Worm (Caenorhabditis elegans) whole organism, L4 larva: ENCODE results near the gene cgt-3.

ENCODE experiments used
- D1046.2 ChIP-seq: fragments of 200-800 bp; sonication (Bioruptor generic); IDR thresholded peaks from 2 replicates; pipeline ENCODE4 v1.3.6; 2022; ENCODE audit warnings: missing genetic modification characterization, missing compliant biosample characterization
- F10B5.3 ChIP-seq: sonication (generic microtip); optimal IDR thresholded peaks from 2 replicates; lab custom pipeline; 2016; ENCODE audit warnings: mild to moderate bottlenecking, missing genetic modification characterization, missing compliant biosample characterization
- F26F4.8 ChIP-seq: fragments of 200-800 bp; sonication (Bioruptor generic); conservative IDR thresholded peaks from 2 replicates; pipeline ENCODE4 v1.3.6; 2022; ENCODE audit warnings: missing genetic modification characterization, missing compliant biosample characterization
- F37D6.2 ChIP-seq: sonication (generic microtip); optimal IDR thresholded peaks from 2 replicates; lab custom pipeline; 2016; ENCODE audit warnings: mild to moderate bottlenecking, missing genetic modification characterization, missing compliant biosample characterization
- F49E8.2 ChIP-seq: sonication (generic microtip); optimal IDR thresholded peaks from 2 replicates; lab custom pipeline; 2016; ENCODE audit warnings: missing compliant biosample characterization, mild to moderate bottlenecking, missing genetic modification characterization, borderline replicate concordance
- R02D3.7 ChIP-seq: fragments of 150-350 bp; sonication (generic microtip); optimal IDR thresholded peaks from 3 replicates; lab custom pipeline; 2014; ENCODE audit warnings: missing biosample characterization, missing genetic modification characterization
- aha-1 ChIP-seq: fragments of 150-350 bp; peaks from one replicate; lab custom pipeline; 2014; ENCODE audit warnings: missing biosample characterization, missing genetic modification characterization
- ama-1 ChIP-seq: fragments of 150-350 bp; optimal IDR thresholded peaks from 2 replicates; lab custom pipeline; 2014; ENCODE audit warnings: inconsistent platforms, mixed read lengths
- attf-4 ChIP-seq: sonication (generic microtip); optimal IDR thresholded peaks from 3 replicates; lab custom pipeline; 2017; ENCODE audit warnings: missing biosample characterization, missing genetic modification characterization
- daf-16 ChIP-seq, 3 experiments: sonication (generic microtip); optimal IDR thresholded peaks; 2 replicates each; lab custom pipeline; 2016 to 2017; ENCODE audit warnings: missing genetic modification characterization in 3 of 3, missing genetic modification reagents in 3 of 3, mild to moderate bottlenecking in 2 of 3, missing compliant biosample characterization in 2 of 3, missing biosample characterization in 1 of 3, moderate library complexity in 1 of 3
- dpl-1 ChIP-seq: fragments of 150-350 bp; optimal IDR thresholded peaks from 2 replicates; lab custom pipeline; 2014; ENCODE audit warnings: missing biosample characterization, missing genetic modification reagents, missing genetic modification characterization
- dve-1 ChIP-seq: sonication (generic microtip); optimal IDR thresholded peaks from 2 replicates; lab custom pipeline; 2017; ENCODE audit warnings: antibody characterized with exemption, mild to moderate bottlenecking, missing genetic modification characterization, missing compliant biosample characterization; ENCODE audit not compliant: insufficient read depth
- egl-43 ChIP-seq: fragments of 200-800 bp; sonication (Bioruptor generic); IDR thresholded peaks from 2 replicates; pipeline ENCODE4 v1.3.6; 2022; ENCODE audit warnings: missing genetic modification reagents, missing genetic modification characterization, missing compliant biosample characterization
- fos-1 ChIP-seq: fragments of 150-350 bp; optimal IDR thresholded peaks from 2 replicates; lab custom pipeline; 2014; ENCODE audit warnings: missing biosample characterization, missing genetic modification characterization
- gei-8 ChIP-seq: fragments of 200-800 bp; sonication (Bioruptor generic); optimal IDR thresholded peaks from 2 replicates; lab custom pipeline; 2018; ENCODE audit warnings: mild to moderate bottlenecking, missing genetic modification characterization, missing compliant biosample characterization
- hif-1 ChIP-seq, 2 experiments: sonication (generic microtip); optimal IDR thresholded peaks; 2 replicates each; lab custom pipeline; 2016 to 2017; ENCODE audit warnings: missing compliant biosample characterization in 2 of 2, missing genetic modification characterization in 2 of 2, missing genetic modification reagents in 2 of 2, missing genotype in 2 of 2, mild to moderate bottlenecking in 1 of 2
- hlh-11 ChIP-seq: fragments of 200-800 bp; sonication (Bioruptor generic); optimal IDR thresholded peaks from 2 replicates; lab custom pipeline; 2018; ENCODE audit warnings: mild to moderate bottlenecking, missing genetic modification characterization, missing compliant biosample characterization
- hlh-30 ChIP-seq: sonication (generic microtip); optimal IDR thresholded peaks from 2 replicates; lab custom pipeline; 2017; ENCODE audit warnings: antibody characterized with exemption, mild to moderate bottlenecking, missing genetic modification characterization, missing compliant biosample characterization; ENCODE audit not compliant: insufficient read depth
- jun-1 ChIP-seq: fragments of 150-350 bp; optimal IDR thresholded peaks from 2 replicates; lab custom pipeline; 2014; ENCODE audit warnings: missing biosample characterization, missing genetic modification reagents, missing genetic modification characterization
- lin-1 ChIP-seq: fragments of 200-800 bp; sonication (Bioruptor generic); IDR thresholded peaks from 2 replicates; pipeline ENCODE4 v1.3.6; 2022; ENCODE audit warnings: missing genetic modification reagents, missing genetic modification characterization, missing compliant biosample characterization
- lin-29 ChIP-seq: fragments of 200-800 bp; sonication (Bioruptor generic); IDR thresholded peaks from 2 replicates; pipeline ENCODE4 v1.3.6; 2022; ENCODE audit warnings: missing genetic modification reagents, missing genetic modification characterization, missing compliant biosample characterization
- lin-38 ChIP-seq: fragments of 200-800 bp; sonication (Bioruptor generic); IDR thresholded peaks from 2 replicates; pipeline ENCODE4 v1.3.6; 2022; ENCODE audit warnings: missing genetic modification reagents, missing genetic modification characterization, missing compliant biosample characterization
- lir-3 ChIP-seq: sonication (generic microtip); optimal IDR thresholded peaks from 2 replicates; lab custom pipeline; 2016; ENCODE audit warnings: mild to moderate bottlenecking, missing genetic modification characterization, missing compliant biosample characterization
- lsy-2 ChIP-seq, 2 experiments: fragments of 150-350 bp in 1 of 2; sonication (generic microtip) in 1 of 2; optimal IDR thresholded peaks; 2 replicates each; lab custom pipeline; 2014 to 2017; ENCODE audit warnings: missing biosample characterization in 2 of 2, missing genetic modification characterization in 2 of 2
- mep-1 ChIP-seq: fragments of 150-350 bp; sonication (generic microtip); optimal IDR thresholded peaks from 3 replicates; lab custom pipeline; 2014; ENCODE audit warnings: missing biosample characterization, missing genetic modification characterization
- mes-2 ChIP-seq: sonication (generic microtip); optimal IDR thresholded peaks from 2 replicates; lab custom pipeline; 2016; ENCODE audit warnings: missing genotype, mild to moderate bottlenecking, missing genetic modification characterization, missing compliant biosample characterization; ENCODE audit not compliant: poor library complexity, severe bottlenecking
- mxl-3 ChIP-seq: fragments of 200-800 bp; sonication (Bioruptor generic); optimal IDR thresholded peaks from 2 replicates; lab custom pipeline; 2018; ENCODE audit warnings: mild to moderate bottlenecking, missing genetic modification characterization, missing compliant biosample characterization
- nhr-102 ChIP-seq: sonication (generic microtip); optimal IDR thresholded peaks from 2 replicates; lab custom pipeline; 2016; ENCODE audit warnings: mild to moderate bottlenecking, missing genetic modification characterization, moderate library complexity, missing compliant biosample characterization
- nhr-11 ChIP-seq: fragments of 150-350 bp; optimal IDR thresholded peaks from 2 replicates; lab custom pipeline; 2014; ENCODE audit warnings: missing biosample characterization, missing genetic modification characterization
- nhr-237 ChIP-seq: sonication (generic microtip); optimal IDR thresholded peaks from 2 replicates; lab custom pipeline; 2017; ENCODE audit warnings: missing biosample characterization, missing genetic modification characterization
- nhr-28 ChIP-seq: fragments of 150-350 bp; optimal IDR thresholded peaks from 2 replicates; lab custom pipeline; 2014; ENCODE audit warnings: missing biosample characterization, missing genetic modification characterization
- nhr-48 ChIP-seq: sonication (generic microtip); optimal IDR thresholded peaks from 2 replicates; lab custom pipeline; 2016; ENCODE audit warnings: mild to moderate bottlenecking, missing genetic modification characterization, missing compliant biosample characterization
- nhr-6 ChIP-seq: fragments of 150-350 bp; optimal IDR thresholded peaks from 2 replicates; lab custom pipeline; 2014; ENCODE audit warnings: missing biosample characterization, missing genetic modification characterization
- nhr-76 ChIP-seq: fragments of 150-350 bp; optimal IDR thresholded peaks from 2 replicates; lab custom pipeline; 2014; ENCODE audit warnings: missing biosample characterization, missing genetic modification characterization
- nhr-77 ChIP-seq: fragments of 150-350 bp; optimal IDR thresholded peaks from 2 replicates; lab custom pipeline; 2014; ENCODE audit warnings: missing biosample characterization, missing genetic modification characterization
- php-3 ChIP-seq: fragments of 200-800 bp; sonication (Bioruptor generic); IDR thresholded peaks from 2 replicates; pipeline ENCODE4 v1.3.6; 2022; ENCODE audit warnings: missing genetic modification reagents, missing genetic modification characterization, missing compliant biosample characterization
- pqm-1 ChIP-seq: sonication (generic microtip); optimal IDR thresholded peaks from 2 replicates; lab custom pipeline; 2017; ENCODE audit warnings: missing biosample characterization, missing genetic modification characterization
- skn-1 ChIP-seq: fragments of 150-350 bp; optimal IDR thresholded peaks from 2 replicates; lab custom pipeline; 2014; ENCODE audit warnings: missing biosample characterization, missing genetic modification characterization
- tag-97 ChIP-seq: fragments of 200-800 bp; sonication (Bioruptor generic); IDR thresholded peaks from 2 replicates; pipeline ENCODE4 v1.3.6; 2022; ENCODE audit warnings: missing genetic modification characterization, missing compliant biosample characterization
- tra-1 ChIP-seq: fragments of 200-800 bp; sonication (Bioruptor generic); IDR thresholded peaks from 2 replicates; pipeline ENCODE4 v1.3.6; 2022; ENCODE audit warnings: missing genetic modification reagents, missing genetic modification characterization, missing compliant biosample characterization
- unc-62 ChIP-seq, 3 experiments: fragments of 150-350 bp in 1 of 3; sonication (generic microtip); optimal IDR thresholded peaks in 2 of 3; peaks in 1 of 3; 1 replicate in 1 of 3; 2 replicates in 2 of 3; lab custom pipeline; 2014 to 2017; ENCODE audit warnings: missing biosample characterization in 3 of 3, missing genetic modification characterization in 3 of 3, missing genetic modification reagents in 3 of 3, missing genotype in 1 of 3
- vab-7 ChIP-seq: fragments of 200-800 bp; sonication (Bioruptor generic); IDR thresholded peaks from 2 replicates; pipeline ENCODE4 v1.3.6; 2022; ENCODE audit warnings: missing genetic modification reagents, missing genetic modification characterization, missing compliant biosample characterization
- zag-1 ChIP-seq: fragments of 150-350 bp; optimal IDR thresholded peaks from 2 replicates; lab custom pipeline; 2014; ENCODE audit warnings: missing biosample characterization, missing genetic modification characterization

cgt-3 gene

DNA sequence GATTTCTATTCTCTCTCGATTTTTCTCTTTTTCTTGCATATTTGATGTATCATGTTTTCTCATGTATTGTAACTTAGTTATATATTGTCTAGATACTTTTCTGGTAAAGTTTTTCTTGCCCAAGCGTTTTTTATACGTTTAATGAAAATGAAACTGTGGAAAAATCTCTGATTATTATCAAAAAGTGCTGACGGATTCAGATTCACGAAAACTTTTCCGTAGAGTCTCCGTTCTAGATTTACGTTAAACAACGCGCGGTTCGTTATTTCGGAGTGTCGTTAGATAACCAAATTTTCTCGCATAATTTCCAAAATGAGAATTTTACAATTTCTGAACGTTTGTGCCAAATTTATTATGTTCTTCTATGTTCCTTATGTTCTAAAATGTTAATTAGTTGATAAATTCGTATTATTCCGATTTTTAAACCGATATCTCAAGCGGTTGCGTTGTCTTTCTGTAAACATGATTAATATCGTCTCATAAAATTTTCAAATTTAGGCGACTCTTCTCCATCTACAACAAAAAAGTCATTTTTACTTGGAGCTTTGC is 7.1 kb downstream of the cgt-3 start, which contains the start of gene ptp-2 (continued):
- TF ChIP-seq php-3 (GFP tag; lab: Robert Waterston, UW) (no peak), gei-8 (GFP tag; lab: Kevin White, UChicago) (no peak), R02D3.7 (tag; lab: Kevin White, UChicago) (peak; percentile 25), dve-1 (peak; percentile 11), attf-4 (tag; lab: Kevin White, UChicago) (no peak), nhr-11 (tag; lab: Kevin White, UChicago) (no peak), lin-29 (no peak), F49E8.2 (tag; lab: Kevin White, UChicago) (no peak), daf-16 (GFP tag; optimal IDR thresholded peaks at IDR 0.05; lab: Kevin White, UChicago) (no peak), daf-16 (tag; optimal IDR thresholded peaks at IDR 0.05; lab: Kevin White, UChicago) (peak; percentile 1), vab-7 (no peak), lir-3 (no peak)

DNA sequence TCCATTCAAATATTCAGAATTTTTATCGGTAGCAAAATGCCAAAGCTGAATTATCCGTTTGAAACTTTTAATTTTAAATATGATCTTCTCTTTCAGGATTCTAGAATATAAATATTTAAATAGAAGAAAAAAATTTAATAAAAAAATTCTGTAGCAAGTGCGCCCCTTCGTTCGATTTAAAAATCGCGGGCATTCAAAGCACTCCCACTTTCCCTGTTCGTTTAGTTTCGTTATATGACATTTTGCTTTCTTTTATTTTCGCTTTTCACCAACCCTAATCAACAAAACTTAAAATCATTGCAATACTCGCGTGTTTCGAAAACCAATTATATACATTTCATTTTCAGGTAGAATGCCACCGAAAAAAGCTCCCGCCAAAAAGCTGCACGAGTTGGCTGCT is 10.5 kb downstream of the cgt-3 start, which contains the start of gene vrk-1:
Gene vrk-1, plus strand, starts transcription at position 348 of the 400 bp plus-strand sequence.
- TF ChIP-seq skn-1, result no peak
- no peak for TF ChIP-seq D1046.2 (GFP tag; lab: Robert Waterston, UW)
- peak in 1 of 2 experiments; percentile 25 for TF ChIP-seq lsy-2 (tag; optimal IDR thresholded peaks at IDR 0.05; lab: Kevin White, UChicago)
- peak; percentile 47 for TF ChIP-seq lin-38 (GFP tag; lab: Robert Waterston, UW)
- no peak for TF ChIP-seq gei-8 (GFP tag; lab: Kevin White, UChicago)
- TF ChIP-seq F37D6.2, result no peak
- TF ChIP-seq zag-1, result no peak
- TF ChIP-seq mxl-3 (GFP tag; lab: Kevin White, UChicago), result no peak
- no peak for TF ChIP-seq fos-1 (tag; lab: Kevin White, UChicago)
- peak; percentile 48 for TF ChIP-seq dpl-1 (GFP tag; lab: Kevin White, UChicago)
- no peak for TF ChIP-seq nhr-76
- TF ChIP-seq unc-62 (GFP tag; optimal IDR thresholded peaks at IDR 0.05 in 1 of 2; lab: Kevin White, UChicago), result no peak
- no peak for TF ChIP-seq unc-62 (tag; optimal IDR thresholded peaks at IDR 0.05; lab: Kevin White, UChicago)
- peak; percentile 24 for TF ChIP-seq mes-2 (tag; lab: Kevin White, UChicago)
- TF ChIP-seq egl-43 (GFP tag; lab: Robert Waterston, UW), result no peak
- TF ChIP-seq F10B5.3 (tag; lab: Kevin White, UChicago), result no peak
- TF ChIP-seq ama-1 (lab: Kevin White, UChicago), result no peak
- TF ChIP-seq nhr-48 (tag; lab: Kevin White, UChicago), result no peak
- TF ChIP-seq, all 104 proteins: peak for 4

DNA sequence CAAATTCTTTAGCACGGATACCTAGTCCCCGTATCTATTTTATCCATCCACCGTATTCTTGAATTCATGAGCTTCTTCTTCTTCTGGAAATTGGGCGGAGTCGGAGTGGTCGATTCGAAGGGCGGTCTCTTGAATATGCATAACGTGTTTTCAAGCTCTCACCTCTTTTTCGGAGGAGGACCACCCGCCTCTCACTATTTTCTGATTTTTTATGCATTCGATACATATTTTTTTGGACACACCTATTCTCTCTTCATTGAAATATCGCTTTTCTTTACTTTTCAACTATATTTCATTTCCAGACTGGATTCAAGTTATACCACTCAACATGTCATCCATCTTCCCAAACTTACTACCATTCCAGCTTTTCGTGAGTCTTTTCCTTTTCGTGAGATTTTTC is 17.4 kb downstream of the cgt-3 start, which contains the start of gene egl-44:
Gene egl-44, plus strand, starts transcription at position 301 of the 400 bp plus-strand sequence.
- no peak for TF ChIP-seq dve-1

DNA sequence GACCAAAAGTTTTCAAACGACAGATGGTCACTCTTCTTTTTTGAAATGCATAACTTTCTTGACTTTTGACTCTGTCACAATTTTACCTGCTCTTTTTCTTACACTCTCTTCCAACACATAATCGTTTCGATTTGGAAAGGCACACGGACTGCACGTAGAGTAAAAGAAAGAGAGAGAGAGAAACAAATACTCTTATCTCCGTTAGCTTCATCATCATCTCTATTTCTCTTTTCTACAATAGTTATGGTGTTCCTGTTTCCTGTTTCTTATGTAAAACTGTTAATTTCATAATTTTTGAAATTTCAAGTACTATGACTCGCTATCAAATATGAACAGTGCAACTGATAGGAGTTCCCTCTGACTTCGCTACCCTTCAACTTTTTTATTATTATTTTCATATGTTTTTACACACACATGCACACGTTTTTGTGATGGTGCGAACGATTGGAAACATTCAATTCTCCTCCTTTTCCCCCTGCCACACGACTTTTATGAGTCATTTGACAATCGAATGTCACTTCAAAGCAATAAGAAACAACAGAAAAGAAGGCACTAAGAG is 19.1 kb downstream of the cgt-3 start:
- TF ChIP-seq aha-1 (peak; percentile 47), pqm-1 (tag; lab: Kevin White, UChicago) (peak; percentile 100), nhr-237 (tag; lab: Kevin White, UChicago) (no peak), daf-16 (GFP tag; optimal IDR thresholded peaks at IDR 0.05; lab: Kevin White, UChicago) (no peak), daf-16 (tag; optimal IDR thresholded peaks at IDR 0.05; lab: Kevin White, UChicago) (peak; percentile 92), hlh-30 (tag; lab: Kevin White, UChicago) (peak; percentile 10), dve-1 (peak; percentile 84), jun-1 (tag; lab: Kevin White, UChicago) (no peak), nhr-102 (tag; lab: Kevin White, UChicago) (no peak), mes-2 (tag; lab: Kevin White, UChicago) (peak; percentile 6), nhr-28 (tag; lab: Kevin White, UChicago) (peak; percentile 87), hlh-11 (tag; lab: Kevin White, UChicago) (peak; percentile 85), tra-1 (GFP tag; lab: Robert Waterston, UW) (peak; percentile 63; the same call in 1 of the 2 replicates), nhr-77 (peak; percentile 95), hif-1 (tag; optimal IDR thresholded peaks at IDR 0.05; lab: Kevin White, UChicago) (peak in 1 of 2 experiments; percentile 70), php-3 (GFP tag; lab: Robert Waterston, UW) (peak; percentile 83), lsy-2 (tag; optimal IDR thresholded peaks at IDR 0.05; lab: Kevin White, UChicago) (peak in 1 of 2 experiments; percentile 42), lin-1 (GFP tag; lab: Robert Waterston, UW) (peak; percentile 82), F26F4.8 (no peak), mep-1 (tag; lab: Kevin White, UChicago) (peak; percentile 35), tag-97 (GFP tag; lab: Robert Waterston, UW) (no peak), nhr-6 (tag; lab: Kevin White, UChicago) (no peak), dpl-1 (GFP tag; lab: Kevin White, UChicago) (no peak)
